Fruit fly (Drosophila melanogaster) whole organism, embryonic: Measurements from ENCODE around the gene mora.
A peak's percentile ranks its signal among the peaks of the same experiment; 100 is the strongest.

ENCODE experiments used
- Atf3 ChIP-seq: fragments of 200-800 bp; sonication (Bioruptor generic); optimal IDR thresholded peaks from 3 replicates; lab custom pipeline; 2016; ENCODE audit warnings: missing biosample characterization, missing genetic modification characterization
- Bgb ChIP-seq: fragments of 200-800 bp; sonication (Bioruptor generic); IDR thresholded peaks from 2 replicates; pipeline ENCODE4 v1.3.6; 2022; ENCODE audit warnings: missing biosample characterization, missing genetic modification characterization; ENCODE audit not compliant: partially characterized antibody
- CG11696 ChIP-seq: fragments of 200-800 bp; sonication (Bioruptor generic); IDR thresholded peaks from 2 replicates; pipeline ENCODE4 v1.3.6; 2022; ENCODE audit warnings: missing biosample characterization, missing genetic modification characterization
- CG14441 ChIP-seq: fragments of 200-800 bp; sonication (Bioruptor generic); IDR thresholded peaks from 2 replicates; pipeline ENCODE4 v1.3.6; 2022; ENCODE audit warnings: missing biosample characterization, missing genetic modification characterization
- CG14860 ChIP-seq: fragments of 200-800 bp; sonication (Bioruptor generic); IDR thresholded peaks from 3 replicates; pipeline ENCODE4 v1.3.6; 2022; ENCODE audit warnings: missing biosample characterization, missing genetic modification characterization; ENCODE audit not compliant: partially characterized antibody
- CG15514 ChIP-seq: fragments of 200-800 bp; sonication (Bioruptor generic); optimal IDR thresholded peaks from 3 replicates; lab custom pipeline; 2017; ENCODE audit warnings: missing biosample characterization, missing genetic modification characterization, mild to moderate bottlenecking, moderate library complexity, missing genetic modification reagents
- CG17186 ChIP-seq: fragments of 200-800 bp; sonication (Bioruptor generic); optimal IDR thresholded peaks from 3 replicates; lab custom pipeline; 2017; ENCODE audit warnings: missing biosample characterization, missing genetic modification reagents, missing genetic modification characterization
- CG2712 ChIP-seq: fragments of 200-800 bp; optimal IDR thresholded peaks from 3 replicates; lab custom pipeline; 2019; ENCODE audit warnings: missing biosample characterization, mild to moderate bottlenecking, missing genetic modification characterization, moderate library complexity
- CG31388 ChIP-seq: fragments of 200-800 bp; sonication (Bioruptor generic); optimal IDR thresholded peaks from 2 replicates; lab custom pipeline; 2016; ENCODE audit warnings: missing biosample characterization, missing genetic modification characterization
- CG3163 ChIP-seq: fragments of 200-800 bp; sonication (Bioruptor generic); optimal IDR thresholded peaks from 3 replicates; lab custom pipeline; 2016; ENCODE audit warnings: missing biosample characterization, missing genetic modification characterization
- CG32772 ChIP-seq: fragments of 200-800 bp; sonication (Bioruptor generic); IDR thresholded peaks from 2 replicates; pipeline ENCODE4 v1.3.6; 2022; ENCODE audit warnings: missing biosample characterization, missing genetic modification characterization
- CG3407 ChIP-seq: fragments of 200-800 bp; sonication (Bioruptor generic); optimal IDR thresholded peaks from 2 replicates; lab custom pipeline; 2018; ENCODE audit warnings: missing biosample characterization, mild to moderate bottlenecking, missing genetic modification characterization
- CG3726 ChIP-seq: fragments of 200-800 bp; sonication (Bioruptor generic); IDR thresholded peaks from 3 replicates; pipeline ENCODE4, ENCODE4 v1.3.6; 2022; ENCODE audit warnings: missing biosample characterization, missing genetic modification characterization
- CG6854 ChIP-seq: fragments of 200-800 bp; sonication (Bioruptor generic); optimal IDR thresholded peaks from 3 replicates; lab custom pipeline; 2017; ENCODE audit warnings: missing biosample characterization, mild to moderate bottlenecking, missing genetic modification characterization
- CG8359 ChIP-seq: fragments of 200-800 bp; sonication (Bioruptor generic); optimal IDR thresholded peaks from 2 replicates; lab custom pipeline; 2017; ENCODE audit warnings: missing biosample characterization, mild to moderate bottlenecking, missing genetic modification characterization, borderline replicate concordance
- Dfd ChIP-seq, 2 experiments: fragments of >200 bp; optimal IDR thresholded peaks; 2 replicates each; lab custom pipeline; 2017; ENCODE audit warnings: missing biosample characterization in 2 of 2, missing genetic modification characterization in 2 of 2
- Eip74EF ChIP-seq, 2 experiments: fragments of 200-800 bp in 1 of 2; fragments of >200 bp in 1 of 2; sonication (Bioruptor generic) in 1 of 2; optimal IDR thresholded peaks; 2 replicates each; lab custom pipeline; 2017 to 2019; ENCODE audit warnings: missing biosample characterization in 2 of 2, missing genetic modification characterization in 2 of 2, mild to moderate bottlenecking in 1 of 2, moderate library complexity in 1 of 2
- Ets65A ChIP-seq: fragments of 200-800 bp; sonication (Bioruptor generic); peaks from one replicate; lab custom pipeline; 2016; ENCODE audit warnings: missing biosample characterization, missing genetic modification characterization
- Gsc ChIP-seq: fragments of 200-800 bp; sonication (Bioruptor generic); IDR thresholded peaks from 2 replicates; pipeline ENCODE4 v1.3.6; 2022; ENCODE audit warnings: missing biosample characterization, missing genetic modification characterization
- HLH4C ChIP-seq: fragments of 200-800 bp; sonication (Bioruptor generic); IDR thresholded peaks from 3 replicates; pipeline ENCODE4 v1.3.6; 2022; ENCODE audit warnings: missing biosample characterization, missing genetic modification characterization; ENCODE audit not compliant: partially characterized antibody
- Hey ChIP-seq: fragments of 200-800 bp; sonication (Bioruptor generic); optimal IDR thresholded peaks from 3 replicates; lab custom pipeline; 2018; ENCODE audit warnings: missing biosample characterization, mild to moderate bottlenecking, missing genetic modification characterization
- Myb ChIP-seq: fragments of 200-800 bp; sonication (Bioruptor generic); optimal IDR thresholded peaks from 2 replicates; lab custom pipeline; 2016; ENCODE audit warnings: missing biosample characterization, missing genetic modification characterization
- Rfx ChIP-seq: fragments of 200-800 bp; sonication (Bioruptor generic); IDR thresholded peaks from 2 replicates; pipeline ENCODE4 v1.3.6; 2022; ENCODE audit warnings: missing biosample characterization, missing genetic modification characterization
- Side ChIP-seq: fragments of 200-800 bp; sonication (Bioruptor generic); optimal IDR thresholded peaks from 2 replicates; lab custom pipeline; 2016; ENCODE audit warnings: missing biosample characterization, missing genetic modification characterization
- Sin3A ChIP-seq: fragments of >200 bp; optimal IDR thresholded peaks from 2 replicates; lab custom pipeline; 2018
- Ssrp ChIP-seq: fragments of 200-800 bp; sonication (Bioruptor generic); optimal IDR thresholded peaks from 2 replicates; lab custom pipeline; 2018; ENCODE audit warnings: missing biosample characterization, mild to moderate bottlenecking, missing genetic modification characterization, moderate library complexity
- amos ChIP-seq: fragments of 200-800 bp; sonication (Bioruptor generic); IDR thresholded peaks from 2 replicates; pipeline ENCODE4 v1.3.6; 2022; ENCODE audit warnings: missing biosample characterization, missing genetic modification characterization; ENCODE audit not compliant: partially characterized antibody
- bbx ChIP-seq: fragments of 200-800 bp; sonication (Bioruptor generic); IDR thresholded peaks from 2 replicates; pipeline ENCODE4 v1.3.6; 2022; ENCODE audit warnings: missing biosample characterization, missing genetic modification characterization; ENCODE audit not compliant: partially characterized antibody
- bsh ChIP-seq, 2 experiments: fragments of 200-800 bp; sonication (Bioruptor generic); optimal IDR thresholded peaks; 2 replicates each; lab custom pipeline; 2017 to 2018; ENCODE audit warnings: mild to moderate bottlenecking in 2 of 2, missing biosample characterization in 2 of 2, missing genetic modification characterization in 2 of 2, moderate library complexity in 1 of 2
- chm ChIP-seq: fragments of 200-800 bp; sonication (Bioruptor generic); IDR thresholded peaks from 2 replicates; pipeline ENCODE4 v1.3.6; 2022; ENCODE audit warnings: missing biosample characterization, missing genetic modification characterization
- chn ChIP-seq: fragments of 200-800 bp; sonication (Bioruptor generic); optimal IDR thresholded peaks from 2 replicates; lab custom pipeline; 2016; ENCODE audit warnings: missing biosample characterization, missing genetic modification characterization
- croc ChIP-seq: fragments of 200-800 bp; sonication (Bioruptor generic); conservative IDR thresholded peaks from 3 replicates; pipeline ENCODE4 v1.3.6; 2022; ENCODE audit warnings: missing biosample characterization, missing genetic modification characterization
- dm ChIP-seq: fragments of 200-800 bp; sonication (Bioruptor generic); optimal IDR thresholded peaks from 3 replicates; lab custom pipeline; 2016; ENCODE audit warnings: missing biosample characterization, missing genetic modification characterization
- dpn ChIP-seq, 2 experiments: fragments of 200-800 bp; sonication (Bioruptor generic); optimal IDR thresholded peaks; 3 replicates each; lab custom pipeline; 2016; ENCODE audit warnings: missing biosample characterization in 2 of 2, missing genetic modification characterization in 2 of 2
- ems ChIP-seq: fragments of 200-800 bp; sonication (Bioruptor generic); optimal IDR thresholded peaks from 3 replicates; lab custom pipeline; 2016; ENCODE audit warnings: missing biosample characterization, missing genetic modification characterization
- hb ChIP-seq: fragments of 200-800 bp; sonication (Bioruptor generic); IDR thresholded peaks from 3 replicates; pipeline ENCODE4 v1.3.6; 2022; ENCODE audit warnings: missing biosample characterization, missing genetic modification characterization; ENCODE audit not compliant: partially characterized antibody
- ind ChIP-seq: fragments of 200-800 bp; sonication (Bioruptor generic); optimal IDR thresholded peaks from 3 replicates; lab custom pipeline; 2016; ENCODE audit warnings: missing biosample characterization, missing genetic modification characterization
- jigr1 ChIP-seq: fragments of 200-800 bp; sonication (Bioruptor generic); IDR thresholded peaks from 3 replicates; pipeline ENCODE4 v1.3.6; 2022; ENCODE audit warnings: missing biosample characterization, missing genetic modification characterization
- luna ChIP-seq: fragments of 200-800 bp; sonication (Bioruptor generic); optimal IDR thresholded peaks from 2 replicates; lab custom pipeline; 2016; ENCODE audit warnings: missing biosample characterization, missing genetic modification characterization
- org-1 ChIP-seq: fragments of 200-800 bp; sonication (Bioruptor generic); optimal IDR thresholded peaks from 2 replicates; lab custom pipeline; 2017; ENCODE audit warnings: missing biosample characterization, missing genetic modification characterization
- pnt ChIP-seq: fragments of 200-800 bp; sonication (Bioruptor generic); optimal IDR thresholded peaks from 3 replicates; lab custom pipeline; 2016; ENCODE audit warnings: missing biosample characterization, missing genetic modification characterization
- row ChIP-seq: fragments of 200-800 bp; sonication (Bioruptor generic); IDR thresholded peaks from 3 replicates; pipeline ENCODE4 v1.3.6; 2022; ENCODE audit warnings: missing biosample characterization, missing genetic modification characterization
- sisA ChIP-seq: fragments of 200-800 bp; sonication (Bioruptor generic); IDR thresholded peaks from 2 replicates; pipeline ENCODE4 v1.3.6; 2022; ENCODE audit warnings: missing biosample characterization, missing genetic modification characterization
- slou ChIP-seq: fragments of 200-800 bp; sonication (Bioruptor generic); optimal IDR thresholded peaks from 3 replicates; lab custom pipeline; 2016; ENCODE audit warnings: missing biosample characterization, missing genetic modification characterization
- stc ChIP-seq: fragments of 200-800 bp; sonication (Bioruptor generic); IDR thresholded peaks from 2 replicates; pipeline ENCODE4 v1.3.6; 2022; ENCODE audit warnings: missing biosample characterization, missing genetic modification characterization
- tio ChIP-seq: fragments of 200-800 bp; sonication (Bioruptor generic); optimal IDR thresholded peaks from 2 replicates; lab custom pipeline; 2017; ENCODE audit warnings: missing biosample characterization, missing genetic modification characterization, inconsistent platforms
- twi ChIP-seq: fragments of 200-800 bp; optimal IDR thresholded peaks from 2 replicates; lab custom pipeline; 2019; ENCODE audit warnings: missing biosample characterization, mild to moderate bottlenecking, missing genetic modification characterization, moderate library complexity
- usp ChIP-seq: fragments of >200 bp; optimal IDR thresholded peaks from 2 replicates; lab custom pipeline; 2017; ENCODE audit warnings: missing biosample characterization, missing genetic modification characterization
- vfl ChIP-seq: fragments of 200-800 bp; sonication (Bioruptor generic); optimal IDR thresholded peaks from 2 replicates; lab custom pipeline; 2016; ENCODE audit warnings: missing biosample characterization, missing genetic modification characterization
- zf30C ChIP-seq: fragments of 200-800 bp; sonication (Bioruptor generic); optimal IDR thresholded peaks from 3 replicates; lab custom pipeline; 2018; ENCODE audit warnings: missing biosample characterization, mild to moderate bottlenecking, missing genetic modification characterization

The mora gene

DNA sequence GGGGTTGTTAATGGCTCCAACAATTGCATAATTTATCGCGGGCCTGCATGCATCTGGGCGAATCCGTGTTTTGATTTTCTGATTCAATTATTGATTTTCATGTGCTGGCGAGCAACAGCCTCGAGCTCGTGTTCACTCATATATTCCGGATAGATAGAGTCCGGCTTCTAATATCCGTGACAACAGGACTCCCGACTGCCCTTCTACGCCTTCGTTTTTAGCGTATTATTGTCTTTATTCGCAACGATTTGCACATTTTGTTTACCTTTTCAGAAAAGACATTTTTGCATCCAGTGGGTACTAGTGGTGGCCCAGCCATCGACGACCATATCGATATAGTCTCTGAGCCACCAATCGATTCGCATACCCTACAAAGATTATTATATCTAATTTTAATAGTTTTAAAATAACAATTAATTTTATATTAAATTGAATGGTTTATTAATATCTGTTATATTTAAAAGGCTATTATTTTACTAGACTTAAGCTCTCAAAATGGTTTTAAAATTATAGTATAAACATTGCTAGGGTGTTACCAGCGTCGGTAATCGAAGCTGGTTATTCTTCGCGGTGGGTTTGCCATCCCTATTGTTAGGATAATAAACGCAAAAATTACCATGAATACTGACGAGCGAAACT lies 24.9 kb upstream of the mora start, which contains the start of the genes Myo95E and TBC1d7 (continued):
- TF ChIP-seq CG15514 (GFP tag; lab: Kevin White, UChicago) (peak; percentile 82), bsh (GFP tag; optimal IDR thresholded peaks at IDR 0.05; lab: Kevin White, UChicago) (peak; percentile 23 to 89), Dfd (GFP tag; optimal IDR thresholded peaks at IDR 0.05; lab: Kevin White, UChicago) (no peak), hb (GFP tag; lab: Robert Waterston, UW) (no peak), Side (GFP tag; lab: Kevin White, UChicago) (no peak), CG3726 (GFP tag; lab: Robert Waterston, UW) (peak; percentile 89), CG11696 (peak; percentile 72), CG31388 (GFP tag; lab: Kevin White, UChicago) (peak; percentile 50), dm (GFP tag; lab: Kevin White, UChicago) (no peak), amos (GFP tag; lab: Robert Waterston, UW) (peak; percentile 59), twi (tag; lab: Kevin White, UChicago) (peak; percentile 62), sisA (GFP tag; lab: Robert Waterston, UW) (peak; percentile 90), Eip74EF (GFP tag; optimal IDR thresholded peaks at IDR 0.05; lab: Kevin White, UChicago) (no peak), CG8359 (GFP tag; lab: Kevin White, UChicago) (no peak), CG3407 (peak; percentile 61), Hey (tag; lab: Kevin White, UChicago) (no peak), Myb (GFP tag; lab: Kevin White, UChicago) (peak; percentile 7), CG32772 (GFP tag; lab: Robert Waterston, UW) (peak; percentile 93), Atf3 (GFP tag; lab: Kevin White, UChicago) (peak; percentile 1), croc (peak; percentile 93), CG2712 (tag; lab: Kevin White, UChicago) (peak; percentile 94), Ssrp (peak; percentile 86), bbx (GFP tag; lab: Robert Waterston, UW) (peak; percentile 42), usp (GFP tag; lab: Kevin White, UChicago) (no peak), zf30C (no peak), CG3163 (GFP tag; lab: Kevin White, UChicago) (no peak), row (peak; percentile 99), org-1 (GFP tag; lab: Kevin White, UChicago) (peak; percentile 67), CG14860 (GFP tag; lab: Robert Waterston, UW) (peak; percentile 55; the same call in 2 of the 3 replicates), Gsc (GFP tag; lab: Robert Waterston, UW) (peak; percentile 69; the same call in 1 of the 2 replicates), CG14441 (GFP tag; lab: Robert Waterston, UW) (peak; percentile 95), chm (peak; percentile 82), Rfx (GFP tag; lab: Robert Waterston, UW) (peak; percentile 95), vfl (GFP tag; lab: Kevin White, UChicago) (peak; percentile 61), jigr1 (GFP tag; lab: Robert Waterston, UW) (peak; percentile 84), slou (GFP tag; lab: Kevin White, UChicago) (peak; percentile 60), Sin3A (lab: Kevin White, UChicago) (peak; percentile 5), pnt (GFP tag; lab: Kevin White, UChicago) (peak; percentile 9), Ets65A (GFP tag; lab: Kevin White, UChicago) (peak; percentile 77), luna (no peak), ind (GFP tag; lab: Kevin White, UChicago) (peak; percentile 89), CG17186 (peak; percentile 42), chn (GFP tag; lab: Kevin White, UChicago) (peak; percentile 70), HLH4C (GFP tag; lab: Robert Waterston, UW) (peak; percentile 55; the same call in 1 of the 3 replicates), stc (GFP tag; lab: Robert Waterston, UW) (peak; percentile 96), ems (GFP tag; lab: Kevin White, UChicago) (peak; percentile 50), Bgb (peak; percentile 45; the same call in 1 of the 2 replicates), tio (GFP tag; lab: Kevin White, UChicago) (no peak), dpn (GFP tag; optimal IDR thresholded peaks at IDR 0.05; lab: Kevin White, UChicago) (peak; percentile 7 to 91), CG6854 (peak; percentile 63)
